Worm (Caenorhabditis elegans): ENCODE measurements around the gene F01D4.5.

Gene F01D4.5

ce11 chrIV:10524095-10524829 lies 40.8 kb upstream of the F01D4.5 start, which contains the start of gene C02F4.5:
TSS of gene C02F4.5 (minus strand) at chrIV:10524145.
- TF ChIP-seq efl-1 (optimal IDR thresholded peaks at IDR 0.05) (no peak), efl-1 (GFP tag; optimal IDR thresholded peaks at IDR 0.05 in 1 of 2) (peak in 1 of 2 experiments; percentile 32), lin-35 (GFP tag; optimal IDR thresholded peaks at IDR 0.05) (peak in 1 of 2 experiments; percentile 5), zip-4 (GFP tag; optimal IDR thresholded peaks at IDR 0.05) (no peak), ceh-63 (GFP tag; optimal IDR thresholded peaks at IDR 0.05) (no peak), mef-2 (tag; optimal IDR thresholded peaks at IDR 0.05) (no peak), lin-14 (GFP tag; optimal IDR thresholded peaks at IDR 0.05) (peak; percentile 70), ceh-88 (GFP tag; IDR thresholded peaks at IDR 0.05) (no peak), isw-1 (GFP tag; IDR thresholded peaks at IDR 0.05) (no peak), egl-27 (tag; optimal IDR thresholded peaks at IDR 0.05) (no peak), swsn-7 (tag; optimal IDR thresholded peaks at IDR 0.05) (peak; percentile 2), ces-1 (GFP tag; optimal IDR thresholded peaks at IDR 0.05) (no peak), fkh-4 (tag; optimal IDR thresholded peaks at IDR 0.05; ENCODE audit: borderline replicate concordance) (no peak), egl-13 (tag; optimal IDR thresholded peaks at IDR 0.05) (no peak), lin-13 (GFP tag; optimal IDR thresholded peaks at IDR 0.05) (no peak), nhr-47 (tag; optimal IDR thresholded peaks at IDR 0.05) (peak; percentile 6), nhr-71 (tag; optimal IDR thresholded peaks at IDR 0.05) (peak; percentile 28), fkh-10 (GFP tag; optimal IDR thresholded peaks at IDR 0.05) (peak; percentile 74), dpl-1 (GFP tag; optimal IDR thresholded peaks at IDR 0.05) (no peak), ceh-82 (tag; optimal IDR thresholded peaks at IDR 0.05) (peak in 1 of 3 experiments; percentile 24), fkh-8 (tag; optimal IDR thresholded peaks at IDR 0.05) (peak; percentile 60), unc-86 (tag; optimal IDR thresholded peaks at IDR 0.05) (peak; percentile 25), irx-1 (tag; optimal IDR thresholded peaks at IDR 0.05) (no peak), jun-1 (tag; optimal IDR thresholded peaks at IDR 0.05) (no peak), ceh-8 (GFP tag; optimal IDR thresholded peaks at IDR 0.05) (no peak)

DNA sequence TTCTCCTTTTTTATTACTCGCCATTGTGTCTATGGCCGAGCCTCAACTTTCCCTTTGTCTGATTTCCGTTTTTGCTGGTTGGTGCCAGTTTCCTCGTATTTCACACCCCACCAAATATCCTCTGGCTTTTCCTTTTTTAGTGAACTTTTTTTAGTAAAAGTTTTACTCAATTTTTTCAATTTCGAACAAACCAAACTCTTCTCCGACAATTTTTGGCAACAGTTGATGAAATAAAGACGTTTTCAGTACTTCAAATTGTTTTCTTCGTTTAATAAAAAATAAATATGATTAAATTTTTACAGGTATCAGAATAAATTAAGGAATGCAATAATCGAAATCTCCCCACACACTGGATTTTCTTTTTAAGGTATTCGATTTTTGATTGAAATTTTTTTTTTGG lies 37.6 kb upstream of the F01D4.5 start, which contains the start of gene cal-4:
Gene cal-4 (plus strand): TSS at position 301 of the 400 bp plus-strand sequence.
- TF ChIP-seq pag-3 (tag; optimal IDR thresholded peaks at IDR 0.05; ENCODE audit: borderline replicate concordance, insufficient read depth) (no peak), lin-14 (GFP tag; optimal IDR thresholded peaks at IDR 0.05) (peak; percentile 9), nhr-19 (GFP tag; conservative IDR thresholded peaks at IDR 0.05) (no peak), lin-13 (GFP tag; optimal IDR thresholded peaks at IDR 0.05) (no peak)

DNA sequence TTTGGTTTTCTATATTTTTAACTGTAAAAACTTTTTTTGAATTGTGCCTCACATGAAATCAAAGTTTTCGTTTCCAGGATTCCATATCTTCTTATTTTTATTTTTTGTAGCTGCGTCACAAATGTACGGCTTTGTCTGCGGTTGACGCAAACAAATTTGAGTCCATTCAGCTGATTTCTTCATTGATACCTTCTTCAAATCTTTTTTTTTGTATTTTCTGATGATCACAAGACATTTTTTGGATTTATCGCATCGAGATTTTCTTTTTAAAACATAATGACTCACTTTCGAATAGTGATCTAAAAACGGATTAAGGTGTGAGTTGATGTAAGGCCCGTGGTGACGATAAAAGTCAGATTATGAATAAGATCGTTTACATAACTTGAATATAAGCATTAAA lies 35.2 kb upstream of the F01D4.5 start:
- TF ChIP-seq sox-4 (tag; optimal IDR thresholded peaks at IDR 0.05) (peak; percentile 55), snpc-4 (tag; optimal IDR thresholded peaks at IDR 0.05) (no peak), nhr-71 (tag; optimal IDR thresholded peaks at IDR 0.05) (peak; percentile 3), fkh-8 (tag; optimal IDR thresholded peaks at IDR 0.05) (peak; percentile 54), fos-1 (tag; optimal IDR thresholded peaks at IDR 0.05) (no peak), lir-3 (tag; optimal IDR thresholded peaks at IDR 0.05; ENCODE audit: poor library complexity) (no peak), skn-1 (tag; optimal IDR thresholded peaks at IDR 0.05) (no peak), dsc-1 (tag; optimal IDR thresholded peaks at IDR 0.05) (peak; percentile 69)

DNA sequence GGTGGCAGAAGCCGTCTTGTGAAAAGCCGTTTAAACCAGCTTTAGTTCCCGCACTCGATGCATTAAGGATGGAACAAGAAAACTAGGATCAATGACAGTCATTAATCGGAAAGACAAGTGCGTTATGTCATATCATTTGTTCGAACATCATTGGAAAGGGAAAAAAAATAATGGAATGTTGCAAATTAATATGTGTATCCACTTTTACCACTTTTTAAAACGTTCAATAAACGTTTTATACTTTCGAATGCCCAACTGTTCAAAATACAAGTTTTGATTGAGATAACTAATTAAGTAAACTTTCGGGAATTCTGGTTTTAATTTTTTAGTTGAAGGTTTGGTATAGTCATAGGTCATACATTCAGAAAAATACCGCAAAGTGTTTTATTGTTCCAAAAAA lies 31.7 kb upstream of the F01D4.5 start, which contains the start of gene C02F4.4:
Gene C02F4.4 (minus strand): TSS at position 101 of the 400 bp plus-strand sequence.
- TF ChIP-seq ztf-4 (tag; optimal IDR thresholded peaks at IDR 0.05): no peak
- peak; percentile 15 for TF ChIP-seq blmp-1 (tag; optimal IDR thresholded peaks at IDR 0.05)
- TF ChIP-seq alr-1 (tag; optimal IDR thresholded peaks at IDR 0.05; ENCODE audit: borderline replicate concordance): no peak
